Worm (Caenorhabditis elegans): ENCODE measurements around the gene cdh-7.

cdh-7 gene

DNA sequence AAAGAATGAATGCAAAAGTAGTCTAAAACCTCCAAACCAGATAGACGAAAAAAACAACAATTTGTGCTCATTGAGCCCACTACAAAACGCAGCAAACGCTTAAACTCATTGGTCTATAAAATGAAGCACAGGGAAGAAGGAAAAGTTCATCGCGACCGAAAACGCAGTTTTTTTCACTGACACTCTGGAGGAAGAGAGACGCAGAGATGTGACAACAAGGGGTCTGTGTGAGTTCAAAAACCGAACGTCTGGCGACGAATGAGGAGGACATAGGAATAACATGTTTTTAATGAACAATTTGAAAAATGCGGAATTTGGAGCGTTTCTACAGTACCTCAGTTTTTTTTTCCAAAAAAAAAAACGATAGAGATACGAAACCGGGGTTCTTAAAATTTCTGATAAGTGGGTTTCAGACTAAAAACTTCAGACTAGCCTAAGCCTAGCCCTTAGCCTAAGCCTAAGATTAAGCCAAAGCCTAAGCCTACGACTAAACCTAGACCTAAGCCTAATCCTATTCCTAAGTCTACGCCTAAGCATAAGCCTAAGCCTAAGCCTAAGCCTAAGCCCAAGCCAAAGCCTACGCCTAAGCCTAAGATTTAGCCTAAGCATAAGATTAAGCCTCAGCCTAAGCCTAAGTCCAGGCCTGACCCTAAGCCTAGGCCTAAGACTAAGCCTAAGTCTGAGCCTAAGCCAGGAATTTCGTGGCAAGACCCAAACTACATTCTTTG is 23.6 kb upstream of the cdh-7 start:
- TF ChIP-seq unc-62 (GFP tag; optimal IDR thresholded peaks at IDR 0.05): no peak

DNA sequence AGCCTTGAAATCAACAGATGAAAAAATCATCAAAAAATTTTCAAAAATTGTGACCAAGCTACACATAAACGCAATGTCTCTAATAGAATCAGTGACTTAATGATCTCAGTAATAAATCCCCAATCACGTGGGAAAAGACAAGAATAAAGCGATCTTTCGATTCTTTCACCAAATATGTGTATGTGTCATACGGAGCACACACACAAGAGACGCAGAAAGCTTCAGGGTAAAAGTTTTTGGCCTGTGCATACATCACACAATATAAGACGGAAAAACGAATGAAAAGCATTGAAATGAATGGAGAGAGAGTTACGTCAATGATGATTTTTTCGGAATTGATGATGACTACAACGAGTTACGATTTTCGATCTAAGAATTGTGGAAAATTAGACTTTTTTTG is 22.6 kb upstream of the cdh-7 start:
- TF ChIP-seq unc-62 (GFP tag; optimal IDR thresholded peaks at IDR 0.05): no peak

DNA sequence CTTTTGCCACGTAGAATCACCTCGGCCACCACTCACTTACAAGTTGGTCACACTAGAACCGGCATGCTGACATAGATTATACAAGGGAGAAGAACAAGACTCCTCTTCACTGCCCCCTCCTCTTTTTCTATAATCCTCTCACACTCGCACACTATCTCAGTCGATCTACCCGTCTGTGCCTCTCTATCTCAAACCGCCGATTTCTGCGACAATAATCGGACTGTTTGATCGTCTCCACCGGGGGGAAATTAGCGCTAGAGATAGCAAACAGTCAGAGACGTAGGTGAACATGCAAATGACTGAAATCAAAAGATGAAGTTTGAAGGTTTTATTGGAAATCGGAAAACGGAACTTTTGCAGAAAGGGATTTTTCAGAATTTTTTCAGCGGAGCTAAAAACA is 20.6 kb upstream of the cdh-7 start:
- TF ChIP-seq unc-62 (GFP tag; optimal IDR thresholded peaks at IDR 0.05): no peak

DNA sequence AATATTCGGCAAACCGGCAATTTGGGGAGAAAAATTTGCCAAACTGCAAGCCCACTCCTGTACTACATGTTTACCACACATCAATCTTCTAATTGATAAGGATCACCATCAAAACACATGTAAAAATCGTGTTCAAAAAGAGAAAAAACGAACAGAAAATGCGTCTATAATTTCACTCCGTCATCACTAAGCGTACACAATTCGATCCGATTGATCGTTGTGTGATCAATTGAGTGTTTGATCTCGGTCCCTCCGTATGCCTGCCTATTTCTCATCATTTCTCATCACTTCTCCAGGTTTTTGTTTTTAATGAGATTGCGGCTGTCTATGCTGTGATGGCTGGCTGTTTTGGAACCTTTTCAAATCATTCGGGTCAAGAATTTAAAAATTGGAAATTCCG is 17.6 kb upstream of the cdh-7 start:
- no peak for TF ChIP-seq unc-62 (GFP tag; optimal IDR thresholded peaks at IDR 0.05)

DNA sequence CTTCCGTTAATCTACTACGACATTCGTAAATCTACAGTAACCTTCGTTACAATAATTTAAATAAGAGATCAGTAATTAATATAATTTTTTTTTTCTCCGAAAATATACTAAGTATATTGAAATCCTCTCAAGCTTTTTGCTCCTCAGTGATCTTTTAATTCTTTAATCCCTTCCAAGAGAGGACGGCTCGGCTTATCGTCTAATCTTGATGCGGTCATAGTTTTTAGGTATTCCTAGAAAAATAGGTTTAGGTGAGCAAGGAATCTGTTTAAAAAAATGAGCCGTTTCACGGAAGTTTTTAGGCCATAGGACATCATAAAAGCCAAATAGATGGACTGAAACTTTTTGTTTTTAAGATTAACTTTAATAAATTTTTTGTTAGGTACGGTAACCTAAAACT is 11.0 kb upstream of the cdh-7 start:
- TF ChIP-seq unc-62 (GFP tag; optimal IDR thresholded peaks at IDR 0.05): no peak

DNA sequence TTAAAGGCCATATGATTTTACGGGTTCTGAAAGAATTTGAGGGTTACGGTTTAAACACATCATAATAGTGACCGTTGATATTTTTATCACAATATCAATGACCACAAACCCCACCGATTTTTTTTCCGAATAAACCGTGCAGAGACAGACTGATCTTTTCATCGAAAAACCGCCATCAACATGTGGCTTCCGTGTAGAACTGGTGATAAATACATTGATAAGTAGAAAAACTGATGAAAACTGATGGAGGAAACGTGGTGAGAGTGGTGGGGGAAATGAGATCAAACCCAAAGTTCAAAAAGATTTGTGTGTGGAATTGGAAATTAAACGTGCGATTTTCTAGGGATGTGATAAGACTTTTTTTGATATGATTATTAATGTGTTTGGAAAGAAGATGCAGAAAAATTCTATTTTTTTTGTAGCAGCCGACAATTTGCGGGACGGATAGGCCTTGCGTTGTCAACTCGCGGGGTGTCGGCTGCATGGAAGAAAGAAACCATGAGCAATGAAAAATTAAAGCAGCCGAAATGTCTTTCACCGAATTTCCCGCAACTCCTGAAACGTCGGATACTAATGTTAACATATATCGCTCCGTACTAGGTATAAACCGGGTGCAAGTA is 4.3 kb upstream of the cdh-7 start:
- no peak for TF ChIP-seq unc-62 (GFP tag; optimal IDR thresholded peaks at IDR 0.05)

DNA sequence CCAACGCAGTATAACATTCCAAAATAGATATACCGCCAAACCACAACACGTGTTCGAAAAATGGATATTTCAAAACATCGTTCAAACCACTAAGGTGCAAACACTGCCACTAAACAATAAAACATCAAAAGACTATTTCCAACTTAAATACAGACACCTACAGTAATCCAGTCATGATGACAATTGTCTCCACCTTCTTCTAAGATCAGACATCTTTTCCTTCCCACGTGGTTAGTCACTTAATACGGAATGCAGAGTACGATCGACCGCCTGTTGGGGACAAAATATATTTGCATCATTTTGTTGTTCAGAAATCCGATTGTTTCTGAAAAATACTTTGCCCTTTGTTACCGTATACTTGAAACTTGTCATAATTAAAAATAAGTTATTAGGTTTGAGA is 1.8 kb upstream of the cdh-7 start:
- TF ChIP-seq unc-62 (GFP tag; optimal IDR thresholded peaks at IDR 0.05): no peak

DNA sequence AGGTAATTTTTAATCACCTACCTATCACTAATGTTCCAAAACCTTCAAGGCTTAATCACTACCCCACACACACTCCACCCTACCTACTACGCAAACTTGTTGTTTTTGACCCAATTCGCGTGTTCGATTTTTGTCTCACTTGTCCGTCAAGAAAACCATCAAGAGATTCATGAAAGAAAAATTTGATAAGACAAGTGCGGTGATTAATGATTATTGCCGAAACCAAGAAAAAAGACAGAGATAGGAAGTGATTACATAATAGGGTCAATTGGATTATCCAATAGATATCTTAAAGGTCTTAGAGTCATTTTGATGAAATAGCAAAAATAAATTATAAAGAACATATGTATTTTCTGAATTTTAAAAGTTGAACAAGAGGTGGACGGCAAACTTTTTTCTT is 1.2 kb downstream of the cdh-7 start:
- TF ChIP-seq unc-62 (GFP tag; optimal IDR thresholded peaks at IDR 0.05): no peak

DNA sequence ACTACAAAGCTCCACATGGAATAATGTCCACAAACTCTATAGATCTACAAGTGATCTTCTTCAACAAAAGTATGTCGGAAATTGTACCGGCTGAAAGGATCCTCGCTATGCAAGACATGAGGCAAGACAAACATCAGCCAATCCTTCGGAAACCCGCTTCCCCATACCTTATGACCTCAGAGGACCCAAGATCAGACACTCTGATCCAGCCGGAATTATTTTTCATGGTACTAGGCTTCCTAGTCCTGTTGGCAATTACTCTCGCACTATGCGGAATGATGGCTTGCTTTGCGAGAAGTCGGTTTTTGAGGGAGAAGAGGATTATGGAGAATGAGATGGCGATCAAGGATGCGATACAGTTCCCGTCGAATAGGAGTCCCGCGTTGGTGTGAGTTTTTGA is 6.9 kb downstream of the cdh-7 start:
- no peak for TF ChIP-seq unc-62 (GFP tag; optimal IDR thresholded peaks at IDR 0.05)

DNA sequence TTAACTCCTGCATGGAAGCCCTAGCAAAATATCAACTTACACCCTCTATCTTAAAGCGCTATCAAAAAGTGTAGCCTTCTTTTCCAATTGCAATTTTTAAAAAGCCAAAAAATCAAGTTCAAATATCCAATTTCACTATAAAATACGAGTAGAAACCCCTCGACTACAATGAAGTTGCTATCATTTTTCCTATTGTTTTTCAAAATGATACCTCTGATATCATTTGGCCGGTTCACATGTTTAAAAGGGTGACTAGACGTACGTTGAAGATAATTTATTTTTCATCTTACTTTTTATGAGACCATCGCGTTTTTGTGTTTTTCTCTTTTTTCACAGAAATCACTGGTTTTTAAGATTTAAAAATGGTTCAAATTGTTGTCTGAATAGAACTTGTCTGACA is 8.5 kb downstream of the cdh-7 start, which contains the start of gene R05H10.1:
Gene R05H10.1, plus strand, starts transcription at position 334 of the 400 bp plus-strand sequence.
- TF ChIP-seq unc-62 (GFP tag; optimal IDR thresholded peaks at IDR 0.05): no peak

DNA sequence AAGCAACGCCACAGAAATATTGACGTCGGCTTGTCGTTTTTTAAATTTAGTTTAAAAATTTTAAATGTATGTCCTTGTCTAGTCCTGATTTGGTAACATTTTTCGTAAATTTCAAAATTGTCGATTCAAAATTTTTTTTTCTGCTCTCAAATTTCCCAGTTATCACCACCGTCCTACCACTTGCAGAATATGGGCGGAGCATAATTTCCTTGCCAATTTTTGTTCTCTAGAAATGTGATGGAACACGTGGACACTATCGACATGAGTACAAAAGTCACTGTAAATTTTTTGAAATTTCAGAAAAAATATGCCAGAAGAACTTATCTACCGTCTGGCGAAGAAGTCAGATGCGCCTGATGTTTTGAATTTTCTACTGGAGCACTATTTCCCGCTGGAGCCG is 12.2 kb downstream of the cdh-7 start, which contains the start of gene R05H10.7:
Gene R05H10.7, plus strand, starts transcription at position 301 of the 400 bp plus-strand sequence.
- no peak for TF ChIP-seq unc-62 (GFP tag; optimal IDR thresholded peaks at IDR 0.05)

DNA sequence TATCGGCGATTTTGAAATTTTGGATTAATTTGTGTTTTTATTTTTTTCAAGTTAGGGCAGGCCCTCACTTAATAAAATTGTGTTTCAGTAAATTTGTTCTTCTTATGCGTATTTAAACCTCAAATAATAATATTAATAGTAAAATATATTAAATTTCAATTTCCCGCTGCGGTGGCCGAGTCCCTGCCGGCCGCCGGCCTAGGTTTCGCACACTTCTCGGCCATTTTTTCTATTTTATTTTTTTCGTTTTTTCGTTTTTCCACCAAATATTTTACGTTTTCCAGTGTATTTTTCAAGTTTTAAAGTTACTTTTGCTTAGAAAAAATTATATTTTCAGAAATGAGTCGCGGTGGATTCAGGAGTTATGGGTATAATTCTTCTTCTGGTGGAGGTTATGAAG is 13.9 kb downstream of the cdh-7 start, which contains the start of gene rbm-28:
Gene rbm-28, plus strand, starts transcription at position 338 of the 400 bp plus-strand sequence.
- TF ChIP-seq unc-62 (GFP tag; optimal IDR thresholded peaks at IDR 0.05): no peak

DNA sequence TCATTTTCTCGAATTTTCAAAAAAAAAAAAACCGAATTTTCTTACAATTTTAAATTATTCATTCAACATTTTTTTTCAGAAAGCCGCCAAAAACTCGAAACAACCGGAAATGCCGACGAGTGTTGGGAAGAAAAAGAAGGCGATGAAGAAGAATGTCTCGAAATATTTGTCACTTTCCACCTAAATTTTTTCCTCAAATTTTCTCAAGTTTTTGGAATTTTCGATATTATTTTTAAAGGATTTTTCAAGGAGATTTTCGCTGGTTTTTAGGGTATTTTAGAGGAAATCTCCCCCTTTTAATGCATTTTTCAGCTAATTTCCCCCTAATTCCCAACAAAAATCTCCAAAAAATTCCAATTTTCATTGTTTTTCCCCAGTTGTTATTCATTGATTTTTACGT is 23.1 kb downstream of the cdh-7 start:
- no peak for TF ChIP-seq unc-62 (GFP tag; optimal IDR thresholded peaks at IDR 0.05)

DNA sequence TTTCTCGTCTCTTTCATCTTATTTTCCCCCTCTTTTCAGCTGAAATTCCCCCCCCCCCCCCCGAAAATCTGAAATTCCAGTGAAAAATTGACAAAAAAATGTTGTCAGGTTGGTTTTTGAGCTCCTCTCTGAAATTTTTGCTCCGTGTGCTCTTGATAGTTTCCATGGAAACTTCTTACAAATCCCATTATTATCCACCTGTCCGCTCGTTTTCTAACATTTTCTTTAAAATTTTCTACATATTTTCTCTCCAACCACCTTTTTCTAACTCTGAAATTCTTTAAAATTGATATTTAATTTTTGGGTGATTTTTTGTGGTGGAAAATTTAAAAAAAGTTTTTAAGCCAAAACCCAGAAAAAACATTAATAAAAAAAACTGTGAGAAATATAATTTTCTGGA is 23.6 kb downstream of the cdh-7 start, which contains the start of gene gpx-2:
Gene gpx-2, plus strand, starts transcription at position 99 of the 400 bp plus-strand sequence.
- no peak for TF ChIP-seq unc-62 (GFP tag; optimal IDR thresholded peaks at IDR 0.05)

DNA sequence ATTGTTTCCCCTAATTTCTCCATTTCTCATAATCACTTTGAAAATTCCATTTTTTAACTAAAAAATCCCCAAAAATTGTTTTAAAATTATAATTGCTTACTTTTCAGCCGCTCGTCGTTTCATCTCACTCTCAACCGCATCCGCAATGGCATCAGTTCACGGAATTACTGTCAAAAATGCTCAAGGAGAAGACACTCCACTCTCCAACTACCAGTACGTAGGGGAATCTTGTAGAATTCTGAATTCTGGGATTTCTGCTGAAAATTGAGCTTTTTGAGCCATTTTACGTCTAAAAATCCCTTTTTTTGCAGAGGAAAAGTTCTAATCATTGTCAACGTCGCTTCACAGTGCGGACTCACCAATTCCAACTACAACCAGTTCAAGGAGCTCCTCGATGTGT is 24.5 kb downstream of the cdh-7 start:
- no peak for TF ChIP-seq unc-62 (GFP tag; optimal IDR thresholded peaks at IDR 0.05)

DNA sequence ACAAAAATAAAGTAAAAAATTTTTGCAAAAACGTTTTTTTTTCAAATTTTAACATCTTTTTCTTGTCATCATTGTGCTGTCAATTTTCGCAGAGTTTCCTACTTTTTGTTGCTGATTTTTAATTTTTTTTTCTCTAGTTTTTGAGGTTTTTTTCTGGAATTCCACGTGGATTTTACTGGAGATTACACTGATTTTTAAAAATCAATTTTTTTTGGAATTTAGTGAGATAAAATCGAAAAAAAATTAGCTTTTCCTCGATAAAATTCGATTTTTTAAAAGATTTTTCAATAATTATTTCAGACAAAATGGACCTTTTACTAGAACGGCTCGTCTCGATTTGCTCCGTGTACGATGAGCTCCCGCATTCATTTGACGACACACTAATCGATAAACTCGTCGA is 26.6 kb downstream of the cdh-7 start, which contains the start of gene R05H10.3:
Gene R05H10.3, plus strand, starts transcription at position 301 of the 400 bp plus-strand sequence.
- TF ChIP-seq unc-62 (GFP tag; optimal IDR thresholded peaks at IDR 0.05): no peak

DNA sequence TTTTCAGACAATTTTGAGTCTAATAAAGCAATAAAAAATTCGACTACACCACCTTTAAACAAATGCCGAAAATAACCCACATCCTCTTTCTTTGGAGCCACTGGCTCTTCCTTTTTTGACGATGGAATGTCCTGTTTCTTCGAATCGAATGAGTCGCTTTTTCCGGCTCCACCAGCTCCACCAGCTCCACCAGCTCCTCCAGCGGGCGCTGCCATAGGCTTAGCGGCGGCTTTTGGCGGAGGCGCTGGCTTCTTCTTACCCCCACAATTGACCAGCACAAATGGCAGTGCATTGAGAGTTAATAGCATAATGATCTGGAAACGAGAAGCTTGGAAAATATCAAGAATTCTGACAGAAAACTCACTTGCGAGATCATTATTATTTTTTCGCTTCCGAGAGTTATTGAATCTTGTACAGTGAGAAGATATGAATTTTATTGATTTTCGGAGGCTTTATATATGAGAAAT is 33.7 kb downstream of the cdh-7 start, which contains the start of gene Y53F4A.2:
Gene Y53F4A.2, minus strand, starts transcription at position 417 of the 467 bp plus-strand sequence.
- no peak for TF ChIP-seq unc-62 (GFP tag; optimal IDR thresholded peaks at IDR 0.05)

All from whole organism, dauer.